Fruit fly (Drosophila melanogaster): ENCODE results near the gene Bap111.

The Bap111 gene

DNA sequence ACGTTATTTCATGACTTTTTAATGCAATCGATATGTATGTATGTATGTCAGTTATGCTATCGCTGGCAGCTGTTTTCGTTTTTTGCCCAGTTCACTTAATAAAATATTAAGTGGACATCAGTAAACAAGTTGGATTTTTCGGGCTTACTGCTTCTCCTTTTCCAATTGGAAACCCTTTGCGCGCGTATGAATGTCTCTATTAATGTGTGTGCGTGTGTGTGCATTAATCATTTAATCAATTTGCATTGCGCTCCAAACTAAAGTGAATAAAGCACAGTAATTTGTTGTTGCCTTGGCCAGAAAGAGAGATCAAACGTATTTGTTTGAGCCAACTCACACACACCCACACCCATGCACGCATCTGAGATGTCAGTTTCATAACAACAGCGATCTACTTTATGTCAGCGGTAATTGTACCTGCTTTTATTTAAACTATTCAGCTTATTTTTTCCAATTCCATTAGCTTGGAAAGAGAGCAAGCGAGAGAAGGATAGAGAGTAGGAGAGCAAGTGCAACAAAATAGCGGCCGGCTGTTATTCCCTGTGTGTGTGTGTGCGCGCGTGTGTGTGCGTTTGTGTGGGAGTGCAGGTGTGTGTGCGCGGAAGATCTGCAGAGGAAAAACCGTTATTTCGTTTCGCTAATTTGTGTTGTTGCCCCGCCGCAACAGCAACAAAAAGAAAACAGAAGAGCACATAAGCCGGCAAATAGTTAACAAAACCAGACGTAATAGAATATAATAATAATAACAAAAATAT, 38.8 kb upstream of the Bap111 start:
- TF ChIP-seq HLH106 (tag; optimal IDR thresholded peaks at IDR 0.05) (no peak), Dfd (GFP tag; optimal IDR thresholded peaks at IDR 0.05) (peak; percentile 85)

DNA sequence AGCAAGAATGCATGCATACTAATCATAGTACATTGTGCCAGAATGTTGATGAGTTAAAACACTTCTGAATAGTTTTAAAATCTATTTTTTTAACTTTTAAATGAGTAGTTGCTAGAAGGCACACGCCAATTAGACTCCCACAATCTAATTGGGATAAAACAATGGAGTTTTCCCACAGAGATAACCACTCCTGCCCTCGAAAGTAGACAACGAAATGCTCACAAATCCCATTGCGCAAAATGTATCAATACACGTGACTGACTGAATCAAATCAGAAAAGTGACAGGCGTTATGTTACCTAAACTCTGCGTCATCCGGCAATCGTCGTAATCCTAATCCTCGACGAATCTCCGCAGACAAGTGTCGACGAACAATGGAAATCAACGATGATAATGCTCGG, 31.3 kb upstream of the Bap111 start:
- TF ChIP-seq GATAd (GFP tag; optimal IDR thresholded peaks at IDR 0.05) (no peak), dmrt93B (GFP tag; optimal IDR thresholded peaks at IDR 0.05) (no peak), pan (optimal IDR thresholded peaks at IDR 0.05) (no peak), psq (GFP tag; optimal IDR thresholded peaks at IDR 0.05) (no peak), Myc (optimal IDR thresholded peaks at IDR 0.05) (no peak), fru (GFP tag; optimal IDR thresholded peaks at IDR 0.05) (no peak), Hr83 (GFP tag; optimal IDR thresholded peaks at IDR 0.05; ENCODE audit: poor library complexity, severe bottlenecking) (no peak), Vsx2 (GFP tag; optimal IDR thresholded peaks at IDR 0.05; ENCODE audit: partially characterized antibody) (no peak), Hnf4 (GFP tag; optimal IDR thresholded peaks at IDR 0.05) (no peak), rgr (GFP tag; optimal IDR thresholded peaks at IDR 0.05) (no peak), N (GFP tag; optimal IDR thresholded peaks at IDR 0.05) (no peak)

DNA sequence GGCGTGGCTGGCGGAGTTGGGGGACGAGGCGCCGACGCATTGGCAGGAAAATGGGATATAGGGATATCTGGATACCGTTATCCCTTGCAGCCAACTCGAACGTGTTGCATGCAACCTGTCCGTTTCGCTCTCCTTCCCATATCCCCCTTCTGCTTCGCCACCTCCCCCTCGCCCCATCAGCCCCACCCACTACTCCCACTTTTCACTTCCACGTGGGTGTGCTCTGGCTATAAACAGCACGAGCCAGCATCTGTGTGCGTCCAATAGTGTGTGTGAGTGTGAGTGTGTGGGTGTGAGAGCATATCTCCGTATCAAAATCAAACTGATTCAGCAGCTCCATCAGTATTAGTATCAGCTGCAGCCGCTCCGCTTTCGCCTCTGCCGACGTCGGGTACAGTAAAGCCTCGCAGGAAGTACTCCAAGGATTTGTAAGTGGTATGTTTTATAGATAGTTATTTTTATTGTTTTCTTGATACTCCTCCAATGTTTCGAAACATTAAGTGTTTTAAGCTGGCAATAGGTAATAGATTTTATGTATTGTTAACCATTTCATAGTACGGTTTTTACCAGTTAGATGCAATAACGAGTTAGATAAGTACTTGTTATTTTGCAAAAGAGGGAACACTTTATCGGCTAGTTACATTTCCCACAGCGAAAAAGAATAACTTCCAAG, 30.0 kb upstream of the Bap111 start:
- TF ChIP-seq CrebA (GFP tag; optimal IDR thresholded peaks at IDR 0.05; ENCODE audit: borderline replicate concordance) (no peak), Hnf4 (GFP tag; optimal IDR thresholded peaks at IDR 0.05) (no peak), sage (GFP tag; optimal IDR thresholded peaks at IDR 0.05) (no peak), fru (GFP tag; optimal IDR thresholded peaks at IDR 0.05) (no peak), Jra (GFP tag; optimal IDR thresholded peaks at IDR 0.05) (no peak), GATAd (GFP tag; optimal IDR thresholded peaks at IDR 0.05) (no peak), Dif (GFP tag; optimal IDR thresholded peaks at IDR 0.05; ENCODE audit: partially characterized antibody) (no peak), Hr78 (GFP tag; optimal IDR thresholded peaks at IDR 0.05) (no peak)

DNA sequence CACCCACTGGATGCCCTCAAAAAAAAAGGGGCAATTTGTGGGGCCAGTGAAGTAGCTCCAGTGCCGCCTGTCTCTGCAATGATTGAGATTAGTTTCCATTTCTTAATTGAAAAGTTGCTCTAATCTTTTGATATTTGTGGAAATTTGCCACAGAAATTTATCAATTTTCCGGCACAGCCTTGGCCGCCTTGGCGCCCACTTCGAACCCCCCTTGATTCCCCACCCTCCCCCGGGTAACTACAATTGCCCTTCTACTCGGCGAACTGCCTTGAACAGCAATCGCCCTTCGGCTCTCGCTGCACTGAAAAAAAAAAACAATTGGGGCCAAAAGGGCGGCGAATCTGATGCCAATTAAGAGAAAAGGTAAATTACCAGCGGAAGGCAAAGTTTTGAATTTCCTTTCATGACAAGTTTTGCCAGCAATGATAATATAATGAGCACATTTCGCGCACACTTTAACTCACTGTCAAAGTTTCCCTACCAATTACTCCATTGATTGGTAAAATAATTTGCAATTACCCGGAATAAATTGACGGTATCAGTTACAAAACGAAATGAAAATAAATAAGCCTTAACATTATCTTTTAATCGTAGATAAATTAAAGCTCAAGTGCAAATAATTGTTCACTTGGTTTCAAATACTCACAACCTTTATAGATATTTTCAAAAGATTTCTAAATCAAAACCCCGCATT, 29.3 kb upstream of the Bap111 start:
- TF ChIP-seq br (GFP tag; optimal IDR thresholded peaks at IDR 0.05) (no peak), brk (GFP tag; optimal IDR thresholded peaks at IDR 0.05) (no peak), lola (GFP tag; optimal IDR thresholded peaks at IDR 0.05) (no peak), Abd-B (GFP tag; optimal IDR thresholded peaks at IDR 0.05) (no peak), N (GFP tag; optimal IDR thresholded peaks at IDR 0.05) (no peak), dsf (GFP tag; optimal IDR thresholded peaks at IDR 0.05; ENCODE audit: borderline replicate concordance) (no peak), rgr (GFP tag; optimal IDR thresholded peaks at IDR 0.05) (no peak), sage (GFP tag; optimal IDR thresholded peaks at IDR 0.05) (no peak), GATAd (GFP tag; optimal IDR thresholded peaks at IDR 0.05) (no peak), Hnf4 (GFP tag; optimal IDR thresholded peaks at IDR 0.05) (no peak), jim (GFP tag; optimal IDR thresholded peaks at IDR 0.05) (no peak), sv (GFP tag; optimal IDR thresholded peaks at IDR 0.05) (no peak), fru (GFP tag; optimal IDR thresholded peaks at IDR 0.05) (no peak), dl (GFP tag; optimal IDR thresholded peaks at IDR 0.05; ENCODE audit: insufficient read depth in 1 of 2, partially characterized antibody in 2 of 2) (no peak), CrebA (GFP tag; optimal IDR thresholded peaks at IDR 0.05; ENCODE audit: borderline replicate concordance) (no peak)

DNA sequence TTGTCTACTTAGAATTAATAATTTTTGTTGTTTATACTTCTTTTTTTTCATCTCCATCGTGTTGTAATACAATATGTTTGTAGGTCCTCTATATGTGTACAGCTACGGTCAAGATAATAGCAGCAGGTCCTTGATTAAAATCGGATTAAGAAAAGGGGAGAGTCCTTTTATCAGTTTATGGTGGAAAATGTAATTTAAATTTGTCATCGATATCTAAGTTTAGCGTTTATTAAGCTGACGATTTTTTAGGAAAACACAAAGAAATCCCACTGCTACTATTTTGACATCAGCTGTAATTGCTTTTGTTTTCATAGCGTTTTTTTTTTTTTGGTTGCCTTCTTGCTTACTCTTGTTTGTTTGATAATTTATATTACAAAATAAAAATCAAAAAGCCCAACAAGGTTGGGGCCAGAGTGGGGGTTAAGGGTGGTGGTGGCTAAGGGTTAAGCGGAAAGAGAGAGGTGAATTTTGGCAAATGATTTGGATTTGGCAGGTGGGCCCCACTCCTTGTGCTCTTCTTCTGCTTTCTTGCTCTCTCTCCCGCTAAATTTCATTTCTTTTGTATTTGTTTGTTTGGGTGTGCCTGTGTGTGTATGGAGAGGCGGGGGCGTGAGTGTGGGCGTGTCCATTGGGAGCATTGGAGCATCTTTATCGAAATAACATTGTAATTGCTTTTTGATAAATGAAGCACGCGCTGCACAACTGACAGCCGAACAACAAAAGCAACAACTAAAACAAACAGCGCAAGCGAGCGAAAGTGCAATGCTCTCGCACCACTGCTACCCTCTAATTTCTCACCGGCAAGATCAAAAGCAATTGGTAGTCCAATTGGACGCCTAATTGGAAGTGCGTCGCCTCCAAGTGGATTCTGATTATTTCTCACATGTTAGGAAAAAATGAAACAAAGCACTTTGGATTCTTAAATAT, 28.0 kb upstream of the Bap111 start:
- TF ChIP-seq foxo (GFP tag; optimal IDR thresholded peaks at IDR 0.05) (peak in 1 of 2 experiments; percentile 45), CrebA (GFP tag; optimal IDR thresholded peaks at IDR 0.05; ENCODE audit: borderline replicate concordance) (no peak), tai (GFP tag; optimal IDR thresholded peaks at IDR 0.05) (no peak), Jra (GFP tag; optimal IDR thresholded peaks at IDR 0.05) (no peak), Vsx2 (GFP tag; optimal IDR thresholded peaks at IDR 0.05; ENCODE audit: partially characterized antibody) (no peak), Dif (GFP tag; optimal IDR thresholded peaks at IDR 0.05; ENCODE audit: partially characterized antibody) (no peak), Hr83 (GFP tag; optimal IDR thresholded peaks at IDR 0.05; ENCODE audit: poor library complexity, severe bottlenecking) (no peak), HLH106 (tag; optimal IDR thresholded peaks at IDR 0.05) (peak; percentile 26), sage (GFP tag; optimal IDR thresholded peaks at IDR 0.05) (no peak), lola (GFP tag; optimal IDR thresholded peaks at IDR 0.05) (no peak), CG32264 (GFP tag; optimal IDR thresholded peaks at IDR 0.05) (no peak), sv (GFP tag; optimal IDR thresholded peaks at IDR 0.05) (no peak), psq (GFP tag; optimal IDR thresholded peaks at IDR 0.05) (no peak), Dfd (GFP tag; optimal IDR thresholded peaks at IDR 0.05) (no peak), Rel (GFP tag; optimal IDR thresholded peaks at IDR 0.05) (no peak), Rel (tag; optimal IDR thresholded peaks at IDR 0.05) (no peak), br (GFP tag; optimal IDR thresholded peaks at IDR 0.05) (no peak), jim (GFP tag; optimal IDR thresholded peaks at IDR 0.05) (no peak), N (GFP tag; optimal IDR thresholded peaks at IDR 0.05) (no peak), Hnf4 (GFP tag; optimal IDR thresholded peaks at IDR 0.05) (no peak), woc (GFP tag; optimal IDR thresholded peaks at IDR 0.05) (peak; percentile 17), fru (GFP tag; optimal IDR thresholded peaks at IDR 0.05) (peak; percentile 49), CG9705 (GFP tag; optimal IDR thresholded peaks at IDR 0.05) (no peak), dl (GFP tag; optimal IDR thresholded peaks at IDR 0.05; ENCODE audit: insufficient read depth in 1 of 2, partially characterized antibody in 2 of 2) (no peak), Myc (optimal IDR thresholded peaks at IDR 0.05) (no peak)

All from whole organism, wandering third instar larva.